Fruit fly (Drosophila melanogaster): Measurements from ENCODE around the gene CG5653.

dm6 chr3L:9003369-9003768 lies 37.2 kb upstream of the CG5653 start:
- no peak for TF ChIP-seq usp (GFP tag; optimal IDR thresholded peaks at IDR 0.05)
- TF ChIP-seq pan (optimal IDR thresholded peaks at IDR 0.05), result no peak
- TF ChIP-seq Dll (optimal IDR thresholded peaks at IDR 0.05), result no peak
- TF ChIP-seq EcR (GFP tag; optimal IDR thresholded peaks at IDR 0.05), result no peak
